Worm (Caenorhabditis elegans) whole organism, late embryonic: ENCODE measurements around the gene mgrn-1.

Experiments used
- ama-1 ChIP-seq: fragments of 150-350 bp; optimal IDR thresholded peaks from 2 replicates; lab custom pipeline; 2014
- ceh-48 ChIP-seq: sonication (generic microtip); optimal IDR thresholded peaks from 2 replicates; lab custom pipeline; 2016; ENCODE audit warnings: missing genetic modification characterization, inconsistent platforms, missing compliant biosample characterization
- ceh-6 ChIP-seq: fragments of 200-800 bp; sonication (Bioruptor generic); optimal IDR thresholded peaks from 2 replicates; lab custom pipeline; 2018; ENCODE audit warnings: mild to moderate bottlenecking, missing genetic modification characterization, missing compliant biosample characterization
- elt-4 ChIP-seq: sonication (generic microtip); optimal IDR thresholded peaks from 2 replicates; lab custom pipeline; 2016; ENCODE audit warnings: missing genetic modification characterization, missing compliant biosample characterization
- madf-2 ChIP-seq: sonication (generic microtip); optimal IDR thresholded peaks from 2 replicates; lab custom pipeline; 2017; ENCODE audit warnings: missing genetic modification characterization, missing compliant biosample characterization
- pha-4 ChIP-seq: fragments of 150-350 bp; optimal IDR thresholded peaks from 2 replicates; lab custom pipeline; 2018; ENCODE audit warnings: missing biosample characterization, missing genetic modification reagents, missing genetic modification characterization

DNA sequence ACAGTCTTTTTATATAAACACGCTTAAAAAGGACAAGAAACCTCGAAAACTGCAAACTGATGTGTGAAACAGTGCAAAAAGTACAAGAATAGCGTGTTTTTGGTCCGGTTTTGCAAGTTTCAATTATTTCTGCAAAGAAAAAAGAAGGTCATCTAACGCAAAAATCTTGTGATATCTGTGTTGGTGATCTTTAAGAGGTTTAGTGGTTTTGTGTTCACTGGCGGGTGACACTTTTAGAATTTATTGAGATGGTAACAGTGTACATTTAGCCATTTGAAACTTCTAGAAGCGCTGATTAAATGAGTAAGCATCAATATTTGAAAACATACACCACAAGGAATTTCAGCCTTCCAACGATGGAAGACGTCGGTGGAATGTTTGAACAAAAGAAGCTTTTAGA lies 11.3 kb upstream of the mgrn-1 start:
- TF ChIP-seq elt-4 (tag; lab: Kevin White, UChicago), result no peak
- no peak for TF ChIP-seq ama-1 (lab: Kevin White, UChicago)
- TF ChIP-seq pha-4 (tag; lab: Kevin White, UChicago), result no peak
- TF ChIP-seq ceh-48 (tag; lab: Kevin White, UChicago), result no peak
- no peak for TF ChIP-seq ceh-6 (GFP tag; lab: Kevin White, UChicago)
- TF ChIP-seq madf-2 (tag; lab: Kevin White, UChicago), result no peak
